Fruit fly (Drosophila melanogaster): ENCODE measurements around the gene CG6985.

Gene CG6985

dm6 chr3R:22718937-22719606 is 21.9 kb upstream of the CG6985 start (continued):
- TF ChIP-seq MESR4 (GFP tag; optimal IDR thresholded peaks at IDR 0.05), result no peak
- TF ChIP-seq CG30020 (tag; optimal IDR thresholded peaks at IDR 0.05), result no peak
- no peak for TF ChIP-seq CG7271 (tag; optimal IDR thresholded peaks at IDR 0.05)
- TF ChIP-seq CG32772 (GFP tag; IDR thresholded peaks at IDR 0.05), result no peak
- TF ChIP-seq CG8089 (GFP tag; optimal IDR thresholded peaks at IDR 0.05), result no peak
- no peak for TF ChIP-seq CG34422 (GFP tag; IDR thresholded peaks at IDR 0.05)

- TF ChIP-seq jumu (GFP tag; optimal IDR thresholded peaks at IDR 0.05) (peak; percentile 22), CG10431 (GFP tag; optimal IDR thresholded peaks at IDR 0.05) (no peak), Hr51 (GFP tag; optimal IDR thresholded peaks at IDR 0.05) (peak in 1 of 2 experiments; percentile 41), CG8924 (tag; optimal IDR thresholded peaks at IDR 0.05) (peak; percentile 25), CG15696 (tag; optimal IDR thresholded peaks at IDR 0.05) (peak; percentile 46), ATbp (GFP tag; optimal IDR thresholded peaks at IDR 0.05) (peak; percentile 16), CG5180 (GFP tag; optimal IDR thresholded peaks at IDR 0.05) (peak; percentile 14), unpg (GFP tag; optimal IDR thresholded peaks at IDR 0.05) (peak; percentile 47), trem (tag; optimal IDR thresholded peaks at IDR 0.05) (peak; percentile 37), zfh1 (GFP tag; IDR thresholded peaks at IDR 0.05) (no peak), CG2678 (tag; optimal IDR thresholded peaks at IDR 0.05) (peak; percentile 60), ash1 (GFP tag; optimal IDR thresholded peaks at IDR 0.05) (no peak), CG14710 (tag; optimal IDR thresholded peaks at IDR 0.05) (peak; percentile 55), Xrp1 (GFP tag; IDR thresholded peaks at IDR 0.05) (peak; percentile 60), bsh (GFP tag; optimal IDR thresholded peaks at IDR 0.05) (peak in 1 of 2 experiments; percentile 48), Meics (GFP tag; optimal IDR thresholded peaks at IDR 0.05) (peak; percentile 6), hkb (optimal IDR thresholded peaks at IDR 0.05) (no peak), hkb (GFP tag; IDR thresholded peaks at IDR 0.05) (0 out of 2 replicates have a peak, but pooled peaks have one; percentile 15), slp2 (GFP tag; optimal IDR thresholded peaks at IDR 0.05) (no peak), Nf-YC (tag; optimal IDR thresholded peaks at IDR 0.05) (no peak), CG3407 (GFP tag; optimal IDR thresholded peaks at IDR 0.05) (no peak), CG7928 (GFP tag; optimal IDR thresholded peaks at IDR 0.05) (no peak), fd96Cb (tag; optimal IDR thresholded peaks at IDR 0.05) (peak; percentile 33), CG17829 (tag; optimal IDR thresholded peaks at IDR 0.05) (peak; percentile 47), phol (tag; optimal IDR thresholded peaks at IDR 0.05) (peak; percentile 50), CG17361 (GFP tag; IDR thresholded peaks at IDR 0.05) (peak; percentile 43; the same call in 1 of the 3 replicates), Trl (optimal IDR thresholded peaks at IDR 0.05) (no peak), Trl (GFP tag; optimal IDR thresholded peaks at IDR 0.05) (no peak), dati (GFP tag; IDR thresholded peaks at IDR 0.05) (no peak), Fer1 (GFP tag; optimal IDR thresholded peaks at IDR 0.05) (peak; percentile 27), Awh (GFP tag; IDR thresholded peaks at IDR 0.05) (no peak), tap (tag; optimal IDR thresholded peaks at IDR 0.05) (peak; percentile 8), zf30C (GFP tag; optimal IDR thresholded peaks at IDR 0.05) (peak; percentile 72), prd (optimal IDR thresholded peaks at IDR 0.05) (no peak), prd (GFP tag; IDR thresholded peaks at IDR 0.05) (0 out of 3 replicates have a peak, but pooled peaks have one; percentile 23), CG1233 (GFP tag; optimal IDR thresholded peaks at IDR 0.05) (peak; percentile 3), CG2712 (tag; optimal IDR thresholded peaks at IDR 0.05) (peak; percentile 62), CG18599 (GFP tag; optimal IDR thresholded peaks at IDR 0.05) (peak; percentile 71), CG32532 (GFP tag; IDR thresholded peaks at IDR 0.05) (peak; percentile 10; the same call in 1 of the 2 replicates), CG12104 (GFP tag; optimal IDR thresholded peaks at IDR 0.05) (no peak), CG11504 (tag; optimal IDR thresholded peaks at IDR 0.05) (peak; percentile 64), CG12071 (GFP tag; optimal IDR thresholded peaks at IDR 0.05) (peak; percentile 7), zen (tag; optimal IDR thresholded peaks at IDR 0.05) (peak; percentile 16)
Measured at dm6 chr3R:22719607-22719949, 21.4 kb upstream of the CG6985 start.
